Worm (Caenorhabditis elegans) whole organism, early embryonic: ENCODE results near the gene ZK1248.5.

Source experiments
- B0310.2 ChIP-seq: sonication (generic microtip); optimal IDR thresholded peaks from 2 replicates; lab custom pipeline; 2016; ENCODE audit warnings: mild to moderate bottlenecking, missing genetic modification characterization, missing compliant biosample characterization
- ama-1 ChIP-seq: fragments of 150-350 bp; optimal IDR thresholded peaks from 2 replicates; lab custom pipeline; 2014
- ets-7 ChIP-seq: sonication (generic microtip); optimal IDR thresholded peaks from 2 replicates; lab custom pipeline; 2016; ENCODE audit warnings: missing genotype, missing genetic modification characterization, missing compliant biosample characterization
- flt-1 ChIP-seq: fragments of 200-800 bp; sonication (Bioruptor generic); IDR thresholded peaks from 2 replicates; pipeline ENCODE4 v1.3.6; 2022; ENCODE audit warnings: missing genetic modification characterization, missing compliant biosample characterization
- hnd-1 ChIP-seq: sonication (generic microtip); optimal IDR thresholded peaks from 2 replicates; lab custom pipeline; 2016; ENCODE audit warnings: missing genetic modification characterization, missing compliant biosample characterization
- pes-1 ChIP-seq: fragments of 200-800 bp; sonication (Bioruptor generic); IDR thresholded peaks from 2 replicates; pipeline ENCODE4 v1.3.6; 2022; ENCODE audit warnings: missing genetic modification reagents, missing genetic modification characterization, missing compliant biosample characterization
- sea-1 ChIP-seq: fragments of 200-800 bp; sonication (Bioruptor generic); conservative IDR thresholded peaks from 2 replicates; pipeline ENCODE4 v1.3.6; 2022; ENCODE audit warnings: missing genetic modification characterization, missing compliant biosample characterization
- tbx-11 ChIP-seq: fragments of 200-800 bp; sonication (Bioruptor generic); IDR thresholded peaks from 2 replicates; pipeline ENCODE4 v1.3.6; 2022; ENCODE audit warnings: missing genetic modification characterization, missing compliant biosample characterization
- tbx-37 ChIP-seq: fragments of 200-800 bp; sonication (Bioruptor generic); conservative IDR thresholded peaks from 2 replicates; pipeline ENCODE4 v1.3.6; 2022; ENCODE audit warnings: missing genetic modification reagents, missing genetic modification characterization, missing compliant biosample characterization
- tra-4 ChIP-seq: sonication (generic microtip); optimal IDR thresholded peaks from 2 replicates; lab custom pipeline; 2017; ENCODE audit warnings: missing genetic modification characterization, missing compliant biosample characterization

ce11 chrII:5833136-5833535, 22.8 kb downstream of the ZK1248.5 start, which contains the start of gene gtap-1:
- TF ChIP-seq B0310.2 (tag; lab: Kevin White, UChicago) (no peak), tbx-37 (GFP tag; lab: Robert Waterston, UW) (no peak), ama-1 (lab: Kevin White, UChicago) (no peak), tra-4 (tag; lab: Kevin White, UChicago) (no peak), sea-1 (GFP tag; lab: Robert Waterston, UW) (no peak), tbx-11 (GFP tag; lab: Robert Waterston, UW) (no peak), pes-1 (GFP tag; lab: Robert Waterston, UW) (no peak), flt-1 (GFP tag; lab: Robert Waterston, UW) (no peak), ets-7 (no peak), hnd-1 (tag; lab: Kevin White, UChicago) (no peak)
